ENCODE assay signal across 1 fruit fly cellular context in the genomic region with DNA sequence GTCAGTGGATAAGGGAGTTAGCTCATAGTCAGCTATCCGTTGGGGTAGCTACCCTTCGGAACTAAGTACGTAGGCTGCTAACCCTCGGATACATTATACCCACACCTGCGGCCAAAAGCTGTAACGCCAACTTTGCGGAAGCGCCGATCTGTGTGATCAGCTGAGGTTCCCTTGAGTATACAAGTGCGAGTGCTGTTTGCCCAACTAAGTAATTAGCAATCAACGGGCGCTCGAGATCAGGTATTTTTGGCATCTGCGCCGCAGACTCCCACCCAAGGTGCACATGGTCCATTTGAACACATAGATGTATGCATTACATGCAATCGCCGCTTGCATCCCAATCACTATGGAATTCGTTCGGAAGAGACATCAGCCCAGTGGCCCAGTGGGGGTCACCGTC.
TF ChIP-seq lines count a peak whose summit lies in the region.

No protein-coding gene starts in this region.

TF ChIP-seq in whole organism, embryonic, 481 proteins besides CTCF, POLR2A, EP300 and RAD21 (continued from another document and continues in another):
- TF ChIP-seq Elba2 (GFP tag; optimal IDR thresholded peaks at IDR 0.05; lab: Kevin White, UChicago), result no peak
- peak; percentile 60 for TF ChIP-seq NFAT (GFP tag; IDR thresholded peaks at IDR 0.05; lab: Robert Waterston, UW)
- TF ChIP-seq Atf6 (GFP tag; IDR thresholded peaks at IDR 0.05; lab: Robert Waterston, UW), result peak; percentile 92
- no peak for TF ChIP-seq CG4424 (GFP tag; optimal IDR thresholded peaks at IDR 0.05; lab: Kevin White, UChicago)
- TF ChIP-seq CG17361 (GFP tag; IDR thresholded peaks at IDR 0.05; lab: Robert Waterston, UW), result no peak
- no peak for TF ChIP-seq Ssrp (tag; optimal IDR thresholded peaks at IDR 0.05; lab: Kevin White, UChicago)
- peak; percentile 24 for TF ChIP-seq CG4282 (GFP tag; optimal IDR thresholded peaks at IDR 0.05; lab: Kevin White, UChicago)
- TF ChIP-seq otp (GFP tag; IDR thresholded peaks at IDR 0.05; lab: Robert Waterston, UW), result peak; percentile 59; the same call in 1 of the 3 replicates
- TF ChIP-seq gsb-n (tag; optimal IDR thresholded peaks at IDR 0.05; lab: Kevin White, UChicago), result no peak
- TF ChIP-seq CG32772 (GFP tag; IDR thresholded peaks at IDR 0.05; lab: Robert Waterston, UW), result 0 out of 2 replicates have a peak, but pooled peaks have one; percentile 21
- peak; percentile 49 for TF ChIP-seq CG12744 (GFP tag; optimal IDR thresholded peaks at IDR 0.05; lab: Kevin White, UChicago)
- peak; percentile 66 for TF ChIP-seq CG31365 (tag; optimal IDR thresholded peaks at IDR 0.05; lab: Kevin White, UChicago)
- TF ChIP-seq CG15601 (tag; optimal IDR thresholded peaks at IDR 0.05; lab: Kevin White, UChicago), result no peak
- TF ChIP-seq Atf-2 (GFP tag; optimal IDR thresholded peaks at IDR 0.05; lab: Kevin White, UChicago), result no peak
- TF ChIP-seq CG1832 (GFP tag; optimal IDR thresholded peaks at IDR 0.05; lab: Kevin White, UChicago), result peak; percentile 30
- TF ChIP-seq mirr (GFP tag; optimal IDR thresholded peaks at IDR 0.05; lab: Kevin White, UChicago), result peak; percentile 86
- no peak for TF ChIP-seq tna (GFP tag; IDR thresholded peaks at IDR 0.05; lab: Robert Waterston, UW; ENCODE audit: partially characterized antibody)
- TF ChIP-seq Ets65A (GFP tag; lab: Kevin White, UChicago), result peak; percentile 82
- no peak for TF ChIP-seq zfh2 (GFP tag; optimal IDR thresholded peaks at IDR 0.05; lab: Kevin White, UChicago)
- no peak for TF ChIP-seq ro (GFP tag; IDR thresholded peaks at IDR 0.05; lab: Robert Waterston, UW)
- no peak for TF ChIP-seq CG10565 (GFP tag; optimal IDR thresholded peaks at IDR 0.05; lab: Kevin White, UChicago)
- no peak for TF ChIP-seq inv (GFP tag; IDR thresholded peaks at IDR 0.05; lab: Robert Waterston, UW; ENCODE audit: partially characterized antibody)
- no peak for TF ChIP-seq CG4730 (GFP tag; IDR thresholded peaks at IDR 0.05; lab: Robert Waterston, UW)
- no peak for TF ChIP-seq crol (GFP tag; IDR thresholded peaks at IDR 0.05; lab: Robert Waterston, UW)
- peak; percentile 95 for TF ChIP-seq caup (GFP tag; optimal IDR thresholded peaks at IDR 0.05; lab: Kevin White, UChicago; ENCODE audit: severe bottlenecking)
- TF ChIP-seq lola (GFP tag; optimal IDR thresholded peaks at IDR 0.05; lab: Kevin White, UChicago), result no peak
- TF ChIP-seq CG12104 (GFP tag; optimal IDR thresholded peaks at IDR 0.05; lab: Kevin White, UChicago), result peak; percentile 49
- TF ChIP-seq tio (GFP tag; optimal IDR thresholded peaks at IDR 0.05; lab: Kevin White, UChicago), result peak; percentile 11
- no peak for TF ChIP-seq CG15696 (tag; optimal IDR thresholded peaks at IDR 0.05; lab: Kevin White, UChicago)
- peak; percentile 66 for TF ChIP-seq pho (GFP tag; optimal IDR thresholded peaks at IDR 0.05; lab: Kevin White, UChicago)
- TF ChIP-seq hbn (GFP tag; IDR thresholded peaks at IDR 0.05; lab: Robert Waterston, UW; ENCODE audit: partially characterized antibody), result no peak
- TF ChIP-seq Dad (GFP tag; optimal IDR thresholded peaks at IDR 0.05; lab: Kevin White, UChicago), result peak; percentile 15
- TF ChIP-seq fu2 (GFP tag; optimal IDR thresholded peaks at IDR 0.05; lab: Kevin White, UChicago), result no peak
- TF ChIP-seq CG7357 (GFP tag; IDR thresholded peaks at IDR 0.05; lab: Robert Waterston, UW), result peak; percentile 21; the same call in 1 of the 3 replicates
- no peak for TF ChIP-seq CG10431 (GFP tag; optimal IDR thresholded peaks at IDR 0.05; lab: Kevin White, UChicago)
- TF ChIP-seq CG11093 (GFP tag; IDR thresholded peaks at IDR 0.05; lab: Robert Waterston, UW), result no peak
- peak; percentile 78 for TF ChIP-seq CG11247 (GFP tag; IDR thresholded peaks at IDR 0.05; lab: Robert Waterston, UW)
- TF ChIP-seq D19A (tag; optimal IDR thresholded peaks at IDR 0.05; lab: Kevin White, UChicago), result no peak
- peak; percentile 69 for TF ChIP-seq fd3F (GFP tag; optimal IDR thresholded peaks at IDR 0.05; lab: Kevin White, UChicago)
- no peak for TF ChIP-seq Mad (GFP tag; optimal IDR thresholded peaks at IDR 0.05; lab: Kevin White, UChicago)
- peak; percentile 56; the same call in 1 of the 3 replicates for TF ChIP-seq CG6175 (GFP tag; IDR thresholded peaks at IDR 0.05; lab: Robert Waterston, UW)
- TF ChIP-seq CG2120 (GFP tag; optimal IDR thresholded peaks at IDR 0.05; lab: Kevin White, UChicago), result peak; percentile 81
- peak; percentile 70 for TF ChIP-seq CHES-1-like (GFP tag; optimal IDR thresholded peaks at IDR 0.05; lab: Kevin White, UChicago)
- TF ChIP-seq wor (GFP tag; IDR thresholded peaks at IDR 0.05; lab: Robert Waterston, UW), result no peak
- TF ChIP-seq CG6791 (GFP tag; IDR thresholded peaks at IDR 0.05; lab: Robert Waterston, UW; ENCODE audit: partially characterized antibody), result no peak
- TF ChIP-seq nerfin-1 (tag; optimal IDR thresholded peaks at IDR 0.05; lab: Kevin White, UChicago), result no peak
- TF ChIP-seq CG6272 (GFP tag; IDR thresholded peaks at IDR 0.05; lab: Robert Waterston, UW), result no peak
- peak; percentile 72 for TF ChIP-seq ranshi (GFP tag; IDR thresholded peaks at IDR 0.05; lab: Robert Waterston, UW)
- TF ChIP-seq CG7839 (tag; optimal IDR thresholded peaks at IDR 0.05; lab: Kevin White, UChicago), result peak; percentile 15
- TF ChIP-seq Dref (GFP tag; IDR thresholded peaks at IDR 0.05; lab: Robert Waterston, UW), result no peak
- no peak for TF ChIP-seq CG10366 (GFP tag; IDR thresholded peaks at IDR 0.05; lab: Robert Waterston, UW)
- TF ChIP-seq sna (GFP tag; IDR thresholded peaks at IDR 0.05; lab: Robert Waterston, UW; ENCODE audit: partially characterized antibody), result no peak
- no peak for TF ChIP-seq Drgx (GFP tag; IDR thresholded peaks at IDR 0.05; lab: Robert Waterston, UW)
- TF ChIP-seq ham (GFP tag; IDR thresholded peaks at IDR 0.05; lab: Robert Waterston, UW), result peak; percentile 66; the same call in 1 of the 2 replicates
- TF ChIP-seq dan (GFP tag; IDR thresholded peaks at IDR 0.05; lab: Robert Waterston, UW), result no peak
- TF ChIP-seq Oli (tag; optimal IDR thresholded peaks at IDR 0.05; lab: Kevin White, UChicago), result no peak
- peak; percentile 97 for TF ChIP-seq lab (GFP tag; optimal IDR thresholded peaks at IDR 0.05; lab: Kevin White, UChicago)
- TF ChIP-seq run (tag; optimal IDR thresholded peaks at IDR 0.05; lab: Kevin White, UChicago), result peak; percentile 17
- TF ChIP-seq CG32532 (GFP tag; IDR thresholded peaks at IDR 0.05; lab: Robert Waterston, UW), result peak; percentile 58; the same call in 1 of the 2 replicates
- no peak for TF ChIP-seq Usf (GFP tag; optimal IDR thresholded peaks at IDR 0.05; lab: Kevin White, UChicago)
- TF ChIP-seq CG32767 (GFP tag; IDR thresholded peaks at IDR 0.05; lab: Robert Waterston, UW), result 0 out of 2 replicates have a peak, but pooled peaks have one; percentile 51
- TF ChIP-seq gcm2 (GFP tag; optimal IDR thresholded peaks at IDR 0.05; lab: Kevin White, UChicago), result peak; percentile 48
- peak; percentile 67 for TF ChIP-seq ATbp (GFP tag; optimal IDR thresholded peaks at IDR 0.05; lab: Kevin White, UChicago)
- no peak for TF ChIP-seq lov (optimal IDR thresholded peaks at IDR 0.05; lab: Kevin White, UChicago)
- 0 out of 3 replicates have a peak, but pooled peaks have one; percentile 44 for TF ChIP-seq lov (GFP tag; IDR thresholded peaks at IDR 0.05; lab: Robert Waterston, UW)
- no peak for TF ChIP-seq CG3726 (GFP tag; IDR thresholded peaks at IDR 0.05; lab: Robert Waterston, UW)
- no peak for TF ChIP-seq D (optimal IDR thresholded peaks at IDR 0.05; lab: Kevin White, UChicago)
- TF ChIP-seq D (GFP tag; optimal IDR thresholded peaks at IDR 0.05; lab: Kevin White, UChicago), result no peak
- peak; percentile 44 for TF ChIP-seq pnt (GFP tag; optimal IDR thresholded peaks at IDR 0.05; lab: Kevin White, UChicago)
- 0 out of 2 replicates have a peak, but pooled peaks have one; percentile 24 for TF ChIP-seq danr (GFP tag; IDR thresholded peaks at IDR 0.05; lab: Robert Waterston, UW)
- TF ChIP-seq phol (tag; optimal IDR thresholded peaks at IDR 0.05; lab: Kevin White, UChicago), result no peak
- TF ChIP-seq exex (tag; optimal IDR thresholded peaks at IDR 0.05; lab: Kevin White, UChicago), result peak; percentile 49
- TF ChIP-seq Aef1 (GFP tag; IDR thresholded peaks at IDR 0.05; lab: Robert Waterston, UW), result no peak
- TF ChIP-seq CG33557 (GFP tag; optimal IDR thresholded peaks at IDR 0.05; lab: Kevin White, UChicago), result no peak
- no peak for TF ChIP-seq CG11723 (GFP tag; optimal IDR thresholded peaks at IDR 0.05; lab: Kevin White, UChicago)
- TF ChIP-seq sug (tag; optimal IDR thresholded peaks at IDR 0.05; lab: Kevin White, UChicago), result peak; percentile 56
- TF ChIP-seq Ada2b (GFP tag; IDR thresholded peaks at IDR 0.05; lab: Robert Waterston, UW), result peak; percentile 29; the same call in 1 of the 2 replicates
- TF ChIP-seq nom (GFP tag; optimal IDR thresholded peaks at IDR 0.05; lab: Kevin White, UChicago), result no peak
- TF ChIP-seq Hmx (GFP tag; optimal IDR thresholded peaks at IDR 0.05; lab: Kevin White, UChicago), result no peak
- TF ChIP-seq Mrtf (GFP tag; IDR thresholded peaks at IDR 0.05; lab: Robert Waterston, UW), result no peak
- TF ChIP-seq Vsx1 (GFP tag; optimal IDR thresholded peaks at IDR 0.05; lab: Kevin White, UChicago), result peak; percentile 72
- TF ChIP-seq ara (GFP tag; IDR thresholded peaks at IDR 0.05; lab: Robert Waterston, UW), result no peak
- no peak for TF ChIP-seq Sry-β (GFP tag; optimal IDR thresholded peaks at IDR 0.05; lab: Kevin White, UChicago)
- TF ChIP-seq CG8478 (optimal IDR thresholded peaks at IDR 0.05; lab: Kevin White, UChicago), result no peak
- TF ChIP-seq H2.0 (GFP tag; IDR thresholded peaks at IDR 0.05; lab: Robert Waterston, UW), result peak; percentile 27; the same call in 1 of the 2 replicates
- TF ChIP-seq fd102C (GFP tag; optimal IDR thresholded peaks at IDR 0.05; lab: Kevin White, UChicago), result no peak
- peak; percentile 80 for TF ChIP-seq rib (GFP tag; IDR thresholded peaks at IDR 0.05; lab: Robert Waterston, UW)
- TF ChIP-seq CG13123 (GFP tag; optimal IDR thresholded peaks at IDR 0.05; lab: Kevin White, UChicago), result peak; percentile 40
- peak; percentile 79 for TF ChIP-seq CG2678 (tag; optimal IDR thresholded peaks at IDR 0.05; lab: Kevin White, UChicago)
- no peak for TF ChIP-seq CG16813 (GFP tag; IDR thresholded peaks at IDR 0.05; lab: Robert Waterston, UW; ENCODE audit: partially characterized antibody)
- TF ChIP-seq Dfd (GFP tag; optimal IDR thresholded peaks at IDR 0.05; lab: Kevin White, UChicago), result no peak
- no peak for TF ChIP-seq CG10321 (GFP tag; IDR thresholded peaks at IDR 0.05; lab: Robert Waterston, UW)
- 0 out of 2 replicates have a peak, but pooled peaks have one; percentile 13 for TF ChIP-seq ap (GFP tag; IDR thresholded peaks at IDR 0.05; lab: Robert Waterston, UW)
- TF ChIP-seq H15 (GFP tag; IDR thresholded peaks at IDR 0.05; lab: Robert Waterston, UW), result no peak
- peak; percentile 77 for TF ChIP-seq luna (GFP tag; optimal IDR thresholded peaks at IDR 0.05; lab: Kevin White, UChicago)
- TF ChIP-seq sqz (GFP tag; optimal IDR thresholded peaks at IDR 0.05; lab: Kevin White, UChicago), result no peak
- TF ChIP-seq chif (GFP tag; optimal IDR thresholded peaks at IDR 0.05; lab: Kevin White, UChicago), result peak in 1 of 2 experiments; percentile 53
- TF ChIP-seq shn (GFP tag; optimal IDR thresholded peaks at IDR 0.05; lab: Kevin White, UChicago), result peak; percentile 16
- no peak for TF ChIP-seq gfzf (GFP tag; optimal IDR thresholded peaks at IDR 0.05; lab: Kevin White, UChicago)
- TF ChIP-seq CG10274 (GFP tag; optimal IDR thresholded peaks at IDR 0.05; lab: Kevin White, UChicago), result peak; percentile 15
- TF ChIP-seq org-1 (GFP tag; optimal IDR thresholded peaks at IDR 0.05; lab: Kevin White, UChicago), result peak; percentile 76
- TF ChIP-seq CG2116 (GFP tag; optimal IDR thresholded peaks at IDR 0.05; lab: Kevin White, UChicago), result peak; percentile 45
- no peak for TF ChIP-seq CG31441 (GFP tag; IDR thresholded peaks at IDR 0.05; lab: Robert Waterston, UW)
- peak; percentile 12 for TF ChIP-seq CG1647 (GFP tag; optimal IDR thresholded peaks at IDR 0.05; lab: Kevin White, UChicago)
- TF ChIP-seq en (GFP tag; optimal IDR thresholded peaks at IDR 0.05; lab: Kevin White, UChicago), result no peak
- TF ChIP-seq lmd (GFP tag; IDR thresholded peaks at IDR 0.05; lab: Robert Waterston, UW), result no peak; the same call in 1 of the 2 replicates
- TF ChIP-seq chm (GFP tag; IDR thresholded peaks at IDR 0.05; lab: Robert Waterston, UW), result no peak
- peak; percentile 80 for TF ChIP-seq cwo (GFP tag; optimal IDR thresholded peaks at IDR 0.05; lab: Kevin White, UChicago)
- peak; percentile 83 for TF ChIP-seq nau (GFP tag; optimal IDR thresholded peaks at IDR 0.05; lab: Kevin White, UChicago)
- TF ChIP-seq CG4328 (GFP tag; optimal IDR thresholded peaks at IDR 0.05; lab: Kevin White, UChicago), result peak; percentile 64
- TF ChIP-seq Dek (tag; optimal IDR thresholded peaks at IDR 0.05; lab: Kevin White, UChicago), result peak; percentile 77
- TF ChIP-seq pum (GFP tag; optimal IDR thresholded peaks at IDR 0.05; lab: Kevin White, UChicago), result no peak
- TF ChIP-seq CG34376 (GFP tag; optimal IDR thresholded peaks at IDR 0.05; lab: Kevin White, UChicago), result peak; percentile 92
- peak; percentile 21 to 77 for TF ChIP-seq dpn (GFP tag; optimal IDR thresholded peaks at IDR 0.05; lab: Kevin White, UChicago)
- no peak for TF ChIP-seq CG14050 (GFP tag; IDR thresholded peaks at IDR 0.05; lab: Robert Waterston, UW)
- TF ChIP-seq Hr3 (GFP tag; optimal IDR thresholded peaks at IDR 0.05; lab: Kevin White, UChicago), result no peak
- TF ChIP-seq abd-A (tag; optimal IDR thresholded peaks at IDR 0.05; lab: Kevin White, UChicago), result no peak
- TF ChIP-seq CG15479 (GFP tag; optimal IDR thresholded peaks at IDR 0.05; lab: Kevin White, UChicago), result no peak
- 0 out of 3 replicates have a peak, but pooled peaks have one; percentile 7 for TF ChIP-seq row (GFP tag; IDR thresholded peaks at IDR 0.05; lab: Robert Waterston, UW)
- TF ChIP-seq oc (tag; optimal IDR thresholded peaks at IDR 0.05; lab: Kevin White, UChicago), result no peak
- peak; percentile 47; the same call in 1 of the 3 replicates for TF ChIP-seq tgo (GFP tag; IDR thresholded peaks at IDR 0.05; lab: Robert Waterston, UW)
- TF ChIP-seq Hmr (GFP tag; optimal IDR thresholded peaks at IDR 0.05; lab: Kevin White, UChicago), result peak; percentile 95
- no peak for TF ChIP-seq CG31388 (GFP tag; optimal IDR thresholded peaks at IDR 0.05; lab: Kevin White, UChicago)
- no peak for TF ChIP-seq Abd-B (GFP tag; optimal IDR thresholded peaks at IDR 0.05; lab: Kevin White, UChicago)
- no peak for TF ChIP-seq CG4617 (GFP tag; optimal IDR thresholded peaks at IDR 0.05; lab: Kevin White, UChicago; ENCODE audit: borderline replicate concordance)
- peak; percentile 16 for TF ChIP-seq Dip3 (GFP tag; optimal IDR thresholded peaks at IDR 0.05; lab: Kevin White, UChicago)
- TF ChIP-seq lbe (GFP tag; optimal IDR thresholded peaks at IDR 0.05; lab: Kevin White, UChicago), result peak; percentile 36
- no peak for TF ChIP-seq Deaf1 (tag; optimal IDR thresholded peaks at IDR 0.05; lab: Kevin White, UChicago)
